Fruit fly (Drosophila melanogaster): Measurements from ENCODE around the gene CG11951.

The CG11951 gene

DNA sequence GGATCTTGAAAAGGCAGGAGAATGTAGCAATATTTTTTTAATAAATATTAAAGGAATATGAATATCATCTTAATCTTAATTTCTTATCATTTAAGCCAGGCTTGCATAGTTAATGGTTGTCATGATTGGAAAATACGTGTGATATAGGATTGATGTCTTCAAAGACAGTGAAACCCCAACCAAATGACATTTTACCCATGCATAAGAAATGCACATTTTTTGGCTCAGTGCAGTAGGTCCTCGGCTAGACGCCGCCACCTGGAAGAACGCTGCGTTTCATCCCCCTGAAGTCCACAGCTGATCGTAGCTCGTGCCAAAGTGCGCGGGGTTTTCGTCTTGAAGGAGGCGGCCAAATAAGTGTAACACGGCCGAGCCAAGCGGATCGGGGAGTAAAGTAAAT is 28.1 kb upstream of the CG11951 start:
- peak; percentile 5 for TF ChIP-seq Eip78C (GFP tag)
- peak; percentile 54 for TF ChIP-seq svp (GFP tag)
- no peak for TF ChIP-seq CG10669 (GFP tag; optimal IDR thresholded peaks at IDR 0.05)

DNA sequence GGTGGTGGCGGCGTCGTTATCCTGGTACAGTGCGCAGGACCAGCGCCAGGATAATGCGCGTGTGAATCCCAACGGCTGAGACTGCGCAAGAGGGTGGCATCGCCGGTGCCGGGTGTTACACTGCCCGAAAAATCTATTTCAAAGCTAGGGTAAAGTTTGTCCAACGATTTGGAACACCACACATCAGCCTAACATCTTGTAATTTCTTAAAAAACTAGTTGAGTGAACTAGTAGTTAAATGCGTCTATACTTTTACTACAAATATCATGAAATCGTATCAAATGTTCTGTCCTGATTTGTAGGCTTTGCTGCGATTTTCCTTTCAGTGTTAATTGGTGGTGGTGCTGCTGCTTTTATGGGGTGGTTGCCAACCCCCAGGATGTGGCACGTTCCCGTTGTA is 26.6 kb upstream of the CG11951 start:
- TF ChIP-seq Met (GFP tag; optimal IDR thresholded peaks at IDR 0.05), result peak; percentile 14
- no peak for TF ChIP-seq eg (GFP tag; IDR thresholded peaks at IDR 0.05)
- peak; percentile 22 for TF ChIP-seq esn (GFP tag; optimal IDR thresholded peaks at IDR 0.05)
- no peak for TF ChIP-seq CG6276 (GFP tag; optimal IDR thresholded peaks at IDR 0.05)
- TF ChIP-seq CG4318 (GFP tag; optimal IDR thresholded peaks at IDR 0.05), result no peak
- peak; percentile 50 for TF ChIP-seq svp (GFP tag)
- TF ChIP-seq Hr39 (GFP tag; optimal IDR thresholded peaks at IDR 0.05), result peak; percentile 7
- TF ChIP-seq CG31627 (GFP tag; optimal IDR thresholded peaks at IDR 0.05), result peak; percentile 8

DNA sequence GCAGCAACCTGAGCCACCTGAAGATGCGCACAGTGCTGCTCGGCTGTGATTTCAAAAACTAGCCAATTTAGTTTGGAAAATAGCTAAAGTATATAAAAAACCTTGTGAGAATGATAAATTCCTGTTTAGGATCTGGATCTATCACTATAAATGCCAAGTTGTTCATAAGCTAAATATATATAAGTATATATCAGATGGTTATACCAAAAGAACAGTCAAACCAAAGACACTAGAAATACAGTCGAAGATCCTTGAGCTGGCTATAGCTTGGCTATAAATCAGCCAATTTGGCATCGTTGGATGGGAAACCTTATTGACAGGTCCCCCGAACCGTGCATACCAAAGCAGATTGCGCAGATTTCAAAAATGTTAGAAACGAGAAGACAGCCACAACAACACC is 24.7 kb upstream of the CG11951 start:
- TF ChIP-seq CG34406 (GFP tag; optimal IDR thresholded peaks at IDR 0.05) (no peak), Smox (GFP tag; optimal IDR thresholded peaks at IDR 0.05) (no peak), CG11902 (GFP tag; optimal IDR thresholded peaks at IDR 0.05) (no peak), CG1621 (tag; optimal IDR thresholded peaks at IDR 0.05) (no peak), ss (GFP tag; optimal IDR thresholded peaks at IDR 0.05) (no peak)

DNA sequence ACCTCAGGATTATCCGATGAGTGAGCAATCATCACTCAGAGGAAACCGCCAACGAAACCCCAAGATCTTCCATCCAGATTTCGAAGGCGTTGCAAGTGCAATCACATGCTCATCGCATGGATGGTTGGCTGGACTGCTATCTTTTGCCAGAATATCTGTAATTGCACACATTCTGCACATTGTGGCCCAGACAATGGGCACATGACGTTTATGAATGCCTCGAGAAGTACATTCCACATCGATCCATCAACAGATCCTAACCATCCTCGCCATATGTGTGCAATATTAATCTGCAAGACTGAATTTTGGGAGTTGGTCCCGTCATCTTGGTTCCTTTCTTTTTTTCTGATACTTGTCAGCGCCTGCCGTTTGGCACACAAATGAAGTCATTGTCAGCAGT is 24.0 kb upstream of the CG11951 start:
- TF ChIP-seq Hr39 (GFP tag; optimal IDR thresholded peaks at IDR 0.05), result no peak
- TF ChIP-seq CG6276 (GFP tag; optimal IDR thresholded peaks at IDR 0.05), result no peak
- no peak for TF ChIP-seq Eip75B (GFP tag; optimal IDR thresholded peaks at IDR 0.05)
- TF ChIP-seq Ets96B (tag; optimal IDR thresholded peaks at IDR 0.05), result no peak
- TF ChIP-seq CG6163 (GFP tag; IDR thresholded peaks at IDR 0.05), result no peak
- TF ChIP-seq Ets21C (GFP tag; optimal IDR thresholded peaks at IDR 0.05), result no peak
- no peak for TF ChIP-seq acj6 (GFP tag; optimal IDR thresholded peaks at IDR 0.05)
- TF ChIP-seq CG32006 (GFP tag; optimal IDR thresholded peaks at IDR 0.05), result no peak
- no peak for TF ChIP-seq CG9139 (GFP tag; optimal IDR thresholded peaks at IDR 0.05)
- no peak for TF ChIP-seq dsx (GFP tag; optimal IDR thresholded peaks at IDR 0.05; ENCODE audit: poor library complexity, severe bottlenecking)
- TF ChIP-seq Hr4 (GFP tag; optimal IDR thresholded peaks at IDR 0.05), result no peak
- TF ChIP-seq Lpt (GFP tag; optimal IDR thresholded peaks at IDR 0.05), result no peak
- no peak for TF ChIP-seq achi (GFP tag; optimal IDR thresholded peaks at IDR 0.05)
- TF ChIP-seq CG34406 (GFP tag; optimal IDR thresholded peaks at IDR 0.05), result no peak
- TF ChIP-seq CG6792 (GFP tag; optimal IDR thresholded peaks at IDR 0.05), result no peak
- TF ChIP-seq spab (GFP tag; optimal IDR thresholded peaks at IDR 0.05), result no peak
- no peak for TF ChIP-seq vri (GFP tag; optimal IDR thresholded peaks at IDR 0.05)

DNA sequence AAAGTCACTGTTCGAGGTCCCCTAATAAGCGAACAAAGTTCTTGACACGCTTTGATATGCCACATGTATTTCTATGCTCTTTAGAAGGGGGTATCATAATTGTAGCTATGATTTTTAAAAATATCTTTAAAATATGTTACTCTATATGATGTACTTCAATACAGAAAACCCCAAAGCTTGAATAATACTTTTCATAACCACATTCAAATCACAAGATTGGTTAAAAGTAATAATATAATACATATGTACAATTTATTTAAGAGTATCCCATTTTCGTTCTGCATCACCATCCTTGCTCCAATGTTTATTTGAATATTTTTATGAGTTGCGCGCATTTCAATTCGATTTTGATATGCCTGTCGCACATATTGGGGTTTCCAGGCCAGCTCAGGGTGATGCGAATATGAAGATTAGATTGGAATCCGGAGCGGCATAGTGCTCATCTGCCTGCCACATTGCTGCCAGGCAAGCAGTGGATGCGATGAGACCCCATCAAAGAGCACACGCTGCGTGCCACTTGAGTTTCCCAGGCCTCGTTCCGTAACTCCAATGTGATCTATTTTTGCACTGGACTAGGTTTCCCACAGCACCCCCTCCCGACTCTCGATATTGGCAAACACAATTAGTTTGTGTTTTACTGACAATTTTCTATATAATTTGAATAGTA is 21.1 kb upstream of the CG11951 start:
- TF ChIP-seq CG8319 (GFP tag; optimal IDR thresholded peaks at IDR 0.05) (no peak), CG3919 (GFP tag; optimal IDR thresholded peaks at IDR 0.05) (no peak), Sox14 (GFP tag; optimal IDR thresholded peaks at IDR 0.05) (no peak), Ets96B (tag; optimal IDR thresholded peaks at IDR 0.05) (peak; percentile 14), svp (GFP tag) (peak; percentile 10), Eip78C (GFP tag) (peak; percentile 13), CG6276 (GFP tag; optimal IDR thresholded peaks at IDR 0.05) (no peak), Eip93F (GFP tag; optimal IDR thresholded peaks at IDR 0.05) (no peak)
